Fruit fly (Drosophila melanogaster): ENCODE data around the gene CG7632.

The CG7632 gene

DNA sequence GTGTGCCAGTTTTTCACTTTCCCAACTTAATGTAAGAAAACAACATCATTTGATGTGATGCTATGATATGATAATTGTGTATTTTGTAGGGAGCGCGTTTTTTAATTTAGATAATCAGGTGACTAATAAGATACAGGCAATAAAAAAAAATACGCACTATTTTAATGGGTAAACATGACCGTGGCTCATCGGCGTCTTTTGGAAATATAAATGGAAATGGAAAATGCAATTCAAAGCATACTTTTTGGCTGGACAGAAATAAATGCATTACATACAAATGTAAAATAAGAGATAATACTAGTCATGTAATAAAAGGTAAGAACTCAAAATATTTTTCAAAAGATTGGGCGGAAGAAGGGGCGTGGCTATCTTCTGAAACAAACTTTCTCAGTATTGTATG is 42.1 kb upstream of the CG7632 start:
- TF ChIP-seq toe (GFP tag; optimal IDR thresholded peaks at IDR 0.05) (no peak), kay (GFP tag; ENCODE audit: borderline replicate concordance) (no peak), CG33017 (tag; optimal IDR thresholded peaks at IDR 0.05) (no peak), Crg-1 (GFP tag; optimal IDR thresholded peaks at IDR 0.05) (no peak), cnc (optimal IDR thresholded peaks at IDR 0.05) (no peak)

DNA sequence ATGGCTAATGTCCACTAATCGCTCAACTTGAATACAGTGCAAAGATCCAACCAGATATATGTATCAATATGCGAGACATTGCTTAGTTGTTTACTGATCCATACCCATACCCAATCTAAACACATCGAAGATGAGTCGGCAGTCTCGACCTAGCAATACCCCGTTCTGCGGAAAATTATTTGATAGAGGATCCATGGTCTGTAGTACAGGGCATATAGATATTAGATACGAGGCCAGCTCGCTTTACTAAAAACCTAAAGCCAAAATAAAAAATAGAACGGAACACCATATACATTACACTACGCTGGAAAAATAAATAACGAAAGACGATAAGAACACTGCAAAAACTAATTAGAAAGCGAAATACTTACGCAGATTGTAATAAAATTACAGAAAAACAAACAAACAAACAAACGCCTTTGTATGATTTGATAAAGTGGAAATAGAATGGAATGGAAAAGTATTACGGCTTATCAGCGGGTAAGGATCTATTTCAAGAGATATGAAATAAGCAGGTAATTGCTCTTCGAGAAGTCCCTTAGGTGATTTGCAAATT is 38.3 kb upstream of the CG7632 start:
- TF ChIP-seq cic (GFP tag; optimal IDR thresholded peaks at IDR 0.05), result peak; percentile 58
- TF ChIP-seq CG33017 (tag; optimal IDR thresholded peaks at IDR 0.05), result peak; percentile 32
- TF ChIP-seq toe (GFP tag; optimal IDR thresholded peaks at IDR 0.05), result no peak
- no peak for TF ChIP-seq tj (GFP tag; optimal IDR thresholded peaks at IDR 0.05)
- TF ChIP-seq ovo (GFP tag; optimal IDR thresholded peaks at IDR 0.05), result no peak
- TF ChIP-seq CG12768 (GFP tag; optimal IDR thresholded peaks at IDR 0.05), result peak; percentile 41
- no peak for TF ChIP-seq Mnt (GFP tag; optimal IDR thresholded peaks at IDR 0.05)
- no peak for TF ChIP-seq Hr96 (GFP tag; optimal IDR thresholded peaks at IDR 0.05)
- TF ChIP-seq Crg-1 (GFP tag; optimal IDR thresholded peaks at IDR 0.05), result no peak
- peak; percentile 2 for TF ChIP-seq CG7101 (tag; optimal IDR thresholded peaks at IDR 0.05)
- TF ChIP-seq bab1 (GFP tag; optimal IDR thresholded peaks at IDR 0.05), result no peak
- no peak for TF ChIP-seq Clk (GFP tag; optimal IDR thresholded peaks at IDR 0.05)
- peak; percentile 17 for TF ChIP-seq CG11617 (GFP tag; optimal IDR thresholded peaks at IDR 0.05)
- no peak for TF ChIP-seq kay (GFP tag; ENCODE audit: borderline replicate concordance)
- TF ChIP-seq CG7045 (GFP tag; optimal IDR thresholded peaks at IDR 0.05), result no peak
- peak; percentile 8 for TF ChIP-seq CG14711 (tag; optimal IDR thresholded peaks at IDR 0.05)
- TF ChIP-seq cnc (optimal IDR thresholded peaks at IDR 0.05), result no peak
- no peak for TF ChIP-seq CG5204 (GFP tag; optimal IDR thresholded peaks at IDR 0.05)
- no peak for TF ChIP-seq CG1620 (GFP tag; optimal IDR thresholded peaks at IDR 0.05)
- TF ChIP-seq pad (GFP tag; optimal IDR thresholded peaks at IDR 0.05), result peak; percentile 9

DNA sequence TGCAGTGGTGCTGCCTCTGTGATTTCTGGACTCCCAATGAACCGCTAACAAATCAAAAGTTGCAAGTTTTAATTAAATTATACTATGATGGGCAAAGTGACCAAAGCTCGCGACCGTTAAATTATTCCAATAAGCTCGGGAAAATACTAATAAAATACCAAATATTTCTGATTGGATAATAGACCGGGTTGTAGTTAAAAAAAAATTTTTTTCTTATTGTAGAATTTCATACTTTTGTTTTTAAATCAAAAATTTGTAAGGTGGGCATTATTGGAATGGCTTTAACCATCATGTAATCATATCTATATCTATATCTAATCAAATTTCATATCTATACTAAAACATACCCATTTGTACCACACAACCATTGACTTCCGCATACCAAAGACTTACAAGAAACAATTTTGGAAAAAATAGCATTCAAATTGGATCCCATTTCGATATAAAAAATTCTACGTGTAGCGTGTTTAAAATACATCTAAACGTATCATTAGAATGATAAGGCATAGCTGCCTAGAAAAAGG is 36.6 kb upstream of the CG7632 start, which contains the start of gene CG9391:
Gene CG9391, minus strand, starts transcription at position 474 of the 524 bp plus-strand sequence.
- no peak for TF ChIP-seq pad (GFP tag; optimal IDR thresholded peaks at IDR 0.05)
- peak; percentile 5 for TF ChIP-seq CG14711 (tag; optimal IDR thresholded peaks at IDR 0.05)

DNA sequence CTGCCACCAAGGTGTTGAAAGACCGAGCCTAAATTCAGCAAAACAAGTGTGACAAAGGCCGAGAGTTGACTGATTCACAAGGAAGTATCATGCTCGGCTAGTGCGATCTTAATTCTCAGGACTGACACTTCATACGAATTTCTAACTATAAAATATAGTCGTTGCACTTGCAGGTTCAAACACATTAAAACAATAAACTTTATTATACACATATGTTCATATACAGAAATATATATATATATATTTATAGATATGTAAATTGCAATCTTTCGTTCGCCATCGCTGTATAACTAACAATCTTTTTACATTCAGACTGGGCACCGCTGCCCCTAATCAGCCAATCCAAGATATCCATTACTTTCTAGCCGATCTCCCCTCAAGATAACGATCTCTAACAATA is 34.0 kb upstream of the CG7632 start, which contains the start of gene CG9389:
Gene CG9389, minus strand, starts transcription at position 101 of the 400 bp plus-strand sequence.
- TF ChIP-seq Clk (GFP tag; optimal IDR thresholded peaks at IDR 0.05) (no peak), Hr96 (GFP tag; optimal IDR thresholded peaks at IDR 0.05) (no peak), Mnt (GFP tag; optimal IDR thresholded peaks at IDR 0.05) (no peak), tj (GFP tag; optimal IDR thresholded peaks at IDR 0.05) (no peak), bab1 (GFP tag; optimal IDR thresholded peaks at IDR 0.05) (no peak), CG14711 (tag; optimal IDR thresholded peaks at IDR 0.05) (no peak), ovo (GFP tag; optimal IDR thresholded peaks at IDR 0.05) (no peak), CG7045 (GFP tag; optimal IDR thresholded peaks at IDR 0.05) (no peak), CG33017 (tag; optimal IDR thresholded peaks at IDR 0.05) (no peak), CG1620 (GFP tag; optimal IDR thresholded peaks at IDR 0.05) (no peak)

DNA sequence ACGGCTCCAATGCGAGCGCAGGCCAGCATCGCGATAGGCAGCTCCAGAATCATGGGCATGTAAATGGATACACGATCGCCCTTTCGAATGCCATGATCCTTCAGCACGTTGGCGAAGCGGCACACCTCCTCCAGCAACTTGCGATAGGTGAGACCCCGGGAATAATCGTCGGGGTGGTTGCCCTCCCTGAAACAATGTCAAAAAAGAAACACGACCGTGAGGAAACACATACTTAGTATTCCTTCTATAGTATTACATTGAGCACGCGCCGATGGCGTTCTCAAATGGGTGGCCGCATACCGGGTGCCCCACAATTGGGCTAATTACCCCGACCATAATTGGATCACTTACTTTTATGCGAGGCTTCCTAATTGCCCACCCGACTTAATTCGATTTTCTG is 31.0 kb upstream of the CG7632 start:
- TF ChIP-seq cic (GFP tag; optimal IDR thresholded peaks at IDR 0.05) (no peak), CG7101 (tag; optimal IDR thresholded peaks at IDR 0.05) (peak; percentile 5)

DNA sequence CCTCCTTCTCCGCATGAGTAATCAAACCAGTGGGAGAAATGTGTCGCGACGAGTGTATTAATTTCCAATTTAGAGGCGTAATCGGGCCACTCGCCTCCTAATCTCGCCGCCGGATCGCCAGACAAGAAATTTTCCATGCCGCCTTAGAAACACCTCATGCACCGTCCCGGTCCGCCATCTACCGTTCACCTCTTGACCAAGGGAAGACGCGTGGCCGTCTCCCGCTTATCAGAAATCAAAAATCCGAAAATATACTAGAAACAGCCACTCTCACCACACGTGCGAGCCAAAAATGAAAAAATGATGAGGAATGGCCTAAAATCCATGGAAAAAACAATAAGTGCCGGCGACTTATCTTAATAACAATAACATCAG is 28.6 kb upstream of the CG7632 start:
- TF ChIP-seq Hr96 (GFP tag; optimal IDR thresholded peaks at IDR 0.05) (no peak), cnc (optimal IDR thresholded peaks at IDR 0.05) (no peak), CG1620 (GFP tag; optimal IDR thresholded peaks at IDR 0.05) (no peak), Mnt (GFP tag; optimal IDR thresholded peaks at IDR 0.05) (no peak), tj (GFP tag; optimal IDR thresholded peaks at IDR 0.05) (no peak), kay (GFP tag; ENCODE audit: borderline replicate concordance) (no peak), CG33017 (tag; optimal IDR thresholded peaks at IDR 0.05) (no peak), CG14711 (tag; optimal IDR thresholded peaks at IDR 0.05) (no peak), CG11617 (GFP tag; optimal IDR thresholded peaks at IDR 0.05) (no peak), bab1 (GFP tag; optimal IDR thresholded peaks at IDR 0.05) (no peak), cic (GFP tag; optimal IDR thresholded peaks at IDR 0.05) (no peak), CG7045 (GFP tag; optimal IDR thresholded peaks at IDR 0.05) (no peak)

DNA sequence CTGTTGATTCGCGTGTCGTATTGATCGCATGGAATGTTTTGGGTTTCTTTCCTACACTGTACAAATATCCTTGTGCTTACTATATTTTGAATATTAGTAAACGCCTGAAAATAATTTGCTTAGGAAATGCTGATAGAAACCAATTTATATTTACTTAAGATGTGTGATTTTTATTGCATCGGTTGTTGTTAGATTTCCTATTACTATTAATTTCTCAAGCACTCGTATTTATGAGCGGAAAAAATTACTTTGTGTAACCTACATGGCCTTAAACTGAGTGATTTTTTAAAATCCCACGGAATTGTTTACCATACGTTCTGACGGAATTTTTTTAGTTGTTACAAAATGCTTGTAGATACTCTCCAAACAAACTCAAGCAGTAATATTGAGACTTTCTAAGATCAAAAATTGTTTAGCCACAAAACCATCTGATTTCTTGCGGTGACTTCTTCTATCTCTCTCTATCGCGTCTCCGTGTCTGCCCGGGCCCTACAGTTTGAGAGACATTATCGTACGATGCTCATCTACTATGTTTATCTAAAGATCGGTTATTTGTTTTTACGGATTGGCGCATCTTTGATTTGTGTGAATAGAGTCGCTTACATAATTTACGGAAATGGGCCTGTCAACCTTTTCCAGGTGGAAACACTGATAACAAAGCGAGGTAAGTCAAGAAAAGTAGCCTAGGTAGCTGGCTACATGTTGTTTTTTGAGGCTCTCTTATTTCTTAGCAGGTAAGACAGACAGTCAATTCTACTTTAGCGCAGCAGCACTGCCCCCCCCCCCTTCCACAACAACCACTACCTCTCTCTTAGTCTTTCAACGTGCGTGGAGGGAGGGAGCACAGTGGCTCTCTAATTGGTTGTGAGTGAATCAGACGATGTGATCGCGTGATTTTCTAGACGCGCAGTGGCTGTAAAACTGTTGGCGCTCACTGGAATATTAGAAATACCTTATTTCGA is 27.9 kb upstream of the CG7632 start:
- peak; percentile 62 for TF ChIP-seq CG12768 (GFP tag; optimal IDR thresholded peaks at IDR 0.05)
- peak; percentile 9 for TF ChIP-seq CG1620 (GFP tag; optimal IDR thresholded peaks at IDR 0.05)
- peak; percentile 23 for TF ChIP-seq tj (GFP tag; optimal IDR thresholded peaks at IDR 0.05)
- no peak for TF ChIP-seq cic (GFP tag; optimal IDR thresholded peaks at IDR 0.05)
- TF ChIP-seq ovo (GFP tag; optimal IDR thresholded peaks at IDR 0.05), result peak; percentile 46
- TF ChIP-seq CG14711 (tag; optimal IDR thresholded peaks at IDR 0.05), result peak; percentile 55
- TF ChIP-seq pad (GFP tag; optimal IDR thresholded peaks at IDR 0.05), result peak; percentile 46
- TF ChIP-seq cnc (optimal IDR thresholded peaks at IDR 0.05), result no peak
- TF ChIP-seq CG33017 (tag; optimal IDR thresholded peaks at IDR 0.05), result no peak
- TF ChIP-seq Hr96 (GFP tag; optimal IDR thresholded peaks at IDR 0.05), result no peak
- no peak for TF ChIP-seq kay (GFP tag; ENCODE audit: borderline replicate concordance)
- TF ChIP-seq toe (GFP tag; optimal IDR thresholded peaks at IDR 0.05), result peak; percentile 28
- peak; percentile 56 for TF ChIP-seq CG7045 (GFP tag; optimal IDR thresholded peaks at IDR 0.05)
- TF ChIP-seq Mnt (GFP tag; optimal IDR thresholded peaks at IDR 0.05), result no peak
- TF ChIP-seq CG7101 (tag; optimal IDR thresholded peaks at IDR 0.05), result peak; percentile 52
- TF ChIP-seq Crg-1 (GFP tag; optimal IDR thresholded peaks at IDR 0.05), result no peak
- TF ChIP-seq CG11617 (GFP tag; optimal IDR thresholded peaks at IDR 0.05), result no peak
- TF ChIP-seq CG5204 (GFP tag; optimal IDR thresholded peaks at IDR 0.05), result no peak
- TF ChIP-seq bab1 (GFP tag; optimal IDR thresholded peaks at IDR 0.05), result peak; percentile 78
- TF ChIP-seq Clk (GFP tag; optimal IDR thresholded peaks at IDR 0.05), result no peak
